Worm (Caenorhabditis elegans) whole organism, L4 larva: ENCODE results near the gene irld-21.
A peak's percentile ranks its signal among the peaks of the same experiment; 100 is the strongest.

Experiments used
- F10B5.3 ChIP-seq: sonication (generic microtip); optimal IDR thresholded peaks from 2 replicates; lab custom pipeline; 2016; ENCODE audit warnings: mild to moderate bottlenecking, missing genetic modification characterization, missing compliant biosample characterization
- F26F4.8 ChIP-seq: fragments of 200-800 bp; sonication (Bioruptor generic); conservative IDR thresholded peaks from 2 replicates; pipeline ENCODE4 v1.3.6; 2022; ENCODE audit warnings: missing genetic modification characterization, missing compliant biosample characterization
- F44E2.7 ChIP-seq: fragments of 200-800 bp; sonication (Bioruptor generic); IDR thresholded peaks from 2 replicates; pipeline ENCODE4 v2.1.2; 2022; ENCODE audit warnings: missing genetic modification characterization, missing compliant biosample characterization
- R02D3.7 ChIP-seq: fragments of 150-350 bp; sonication (generic microtip); optimal IDR thresholded peaks from 3 replicates; lab custom pipeline; 2014; ENCODE audit warnings: missing biosample characterization, missing genetic modification characterization
- T26A8.4 ChIP-seq: fragments of 200-800 bp; sonication (Bioruptor generic); IDR thresholded peaks from 2 replicates; pipeline ENCODE4 v1.3.6; 2022; ENCODE audit warnings: missing genetic modification characterization, missing compliant biosample characterization
- Y105C5A.15 ChIP-seq: fragments of 200-800 bp; sonication (Bioruptor generic); IDR thresholded peaks from 2 replicates; pipeline ENCODE4 v1.3.6; 2022; ENCODE audit warnings: missing genetic modification characterization, missing compliant biosample characterization
- Y5F2A.4 ChIP-seq: fragments of 200-800 bp; sonication (Bioruptor generic); optimal IDR thresholded peaks from 2 replicates; lab custom pipeline; 2018; ENCODE audit warnings: mild to moderate bottlenecking, missing genetic modification characterization, missing compliant biosample characterization
- Y75B8A.6 ChIP-seq: fragments of 200-800 bp; sonication (Bioruptor generic); IDR thresholded peaks from 2 replicates; pipeline ENCODE4 v1.3.6; 2022; ENCODE audit warnings: missing genetic modification reagents, missing genetic modification characterization, missing compliant biosample characterization
- ZK546.5 ChIP-seq, 2 experiments: sonication (generic microtip); optimal IDR thresholded peaks; 2 replicates each; lab custom pipeline; 2017; ENCODE audit warnings: missing biosample characterization in 2 of 2, missing genetic modification characterization in 2 of 2
- ama-1 ChIP-seq: fragments of 150-350 bp; optimal IDR thresholded peaks from 2 replicates; lab custom pipeline; 2014; ENCODE audit warnings: inconsistent platforms, mixed read lengths
- ceh-20 ChIP-seq: fragments of 200-800 bp; sonication (Bioruptor generic); IDR thresholded peaks from 2 replicates; pipeline ENCODE4 v1.3.6; 2022; ENCODE audit warnings: missing genetic modification reagents, missing genetic modification characterization, missing compliant biosample characterization
- ceh-28 ChIP-seq: fragments of 150-350 bp; optimal IDR thresholded peaks from 2 replicates; lab custom pipeline; 2014; ENCODE audit warnings: missing biosample characterization, missing genetic modification reagents, missing genetic modification characterization
- ceh-44 ChIP-seq: fragments of 200-800 bp; sonication (Bioruptor generic); IDR thresholded peaks from 2 replicates; pipeline ENCODE4 v1.3.6; 2022; ENCODE audit warnings: missing genetic modification reagents, missing genetic modification characterization, missing compliant biosample characterization
- ceh-82 ChIP-seq: sonication (generic microtip); optimal IDR thresholded peaks from 2 replicates; lab custom pipeline; 2017; ENCODE audit warnings: missing biosample characterization, missing genetic modification characterization
- dmd-8 ChIP-seq: fragments of 200-800 bp; sonication (Bioruptor generic); IDR thresholded peaks from 2 replicates; pipeline ENCODE4 v1.3.6; 2022; ENCODE audit warnings: missing genetic modification characterization, missing compliant biosample characterization
- dmd-9 ChIP-seq: fragments of 200-800 bp; sonication (Bioruptor generic); IDR thresholded peaks from 2 replicates; pipeline ENCODE4 v1.3.6; 2022; ENCODE audit warnings: missing genetic modification reagents, missing genetic modification characterization, missing compliant biosample characterization
- dpl-1 ChIP-seq: fragments of 150-350 bp; optimal IDR thresholded peaks from 2 replicates; lab custom pipeline; 2014; ENCODE audit warnings: missing biosample characterization, missing genetic modification reagents, missing genetic modification characterization
- egl-27 ChIP-seq: sonication (generic microtip); optimal IDR thresholded peaks from 3 replicates; lab custom pipeline; 2017; ENCODE audit warnings: missing biosample characterization, missing genetic modification reagents, missing genetic modification characterization
- egl-43 ChIP-seq: fragments of 200-800 bp; sonication (Bioruptor generic); IDR thresholded peaks from 2 replicates; pipeline ENCODE4 v1.3.6; 2022; ENCODE audit warnings: missing genetic modification reagents, missing genetic modification characterization, missing compliant biosample characterization
- gei-8 ChIP-seq: fragments of 200-800 bp; sonication (Bioruptor generic); optimal IDR thresholded peaks from 2 replicates; lab custom pipeline; 2018; ENCODE audit warnings: mild to moderate bottlenecking, missing genetic modification characterization, missing compliant biosample characterization
- hlh-11 ChIP-seq: fragments of 200-800 bp; sonication (Bioruptor generic); optimal IDR thresholded peaks from 2 replicates; lab custom pipeline; 2018; ENCODE audit warnings: mild to moderate bottlenecking, missing genetic modification characterization, missing compliant biosample characterization
- hlh-30 ChIP-seq: sonication (generic microtip); optimal IDR thresholded peaks from 2 replicates; lab custom pipeline; 2017; ENCODE audit warnings: antibody characterized with exemption, mild to moderate bottlenecking, missing genetic modification characterization, missing compliant biosample characterization; ENCODE audit not compliant: insufficient read depth
- jun-1 ChIP-seq: fragments of 150-350 bp; optimal IDR thresholded peaks from 2 replicates; lab custom pipeline; 2014; ENCODE audit warnings: missing biosample characterization, missing genetic modification reagents, missing genetic modification characterization
- lin-1 ChIP-seq: fragments of 200-800 bp; sonication (Bioruptor generic); IDR thresholded peaks from 2 replicates; pipeline ENCODE4 v1.3.6; 2022; ENCODE audit warnings: missing genetic modification reagents, missing genetic modification characterization, missing compliant biosample characterization
- lin-15B ChIP-seq: fragments of 150-350 bp; sonication (generic microtip); optimal IDR thresholded peaks from 3 replicates; lab custom pipeline; 2014; ENCODE audit warnings: missing biosample characterization, missing genetic modification characterization
- lin-39 ChIP-seq: fragments of 150-350 bp; optimal IDR thresholded peaks from 2 replicates; lab custom pipeline; 2014; ENCODE audit warnings: missing biosample characterization, missing genetic modification reagents, missing genetic modification characterization
- lir-3 ChIP-seq: sonication (generic microtip); optimal IDR thresholded peaks from 2 replicates; lab custom pipeline; 2016; ENCODE audit warnings: mild to moderate bottlenecking, missing genetic modification characterization, missing compliant biosample characterization
- madf-9 ChIP-seq: fragments of 200-800 bp; sonication (Bioruptor generic); conservative IDR thresholded peaks from 2 replicates; pipeline ENCODE4 v1.3.6; 2022; ENCODE audit warnings: missing genetic modification reagents, missing genetic modification characterization, missing compliant biosample characterization
- mdt-29 ChIP-seq: fragments of 200-800 bp; sonication (Bioruptor generic); IDR thresholded peaks from 2 replicates; pipeline ENCODE4 v1.3.6; 2022; ENCODE audit warnings: missing genetic modification reagents, missing genetic modification characterization, missing compliant biosample characterization
- mep-1 ChIP-seq: fragments of 150-350 bp; sonication (generic microtip); optimal IDR thresholded peaks from 3 replicates; lab custom pipeline; 2014; ENCODE audit warnings: missing biosample characterization, missing genetic modification characterization
- mxl-2 ChIP-seq: fragments of 200-800 bp; sonication (Bioruptor generic); conservative IDR thresholded peaks from 2 replicates; pipeline ENCODE4 v1.3.6; 2022; ENCODE audit warnings: missing genetic modification reagents, missing genetic modification characterization, missing compliant biosample characterization
- nhr-11 ChIP-seq: fragments of 150-350 bp; optimal IDR thresholded peaks from 2 replicates; lab custom pipeline; 2014; ENCODE audit warnings: missing biosample characterization, missing genetic modification characterization
- nhr-28 ChIP-seq: fragments of 150-350 bp; optimal IDR thresholded peaks from 2 replicates; lab custom pipeline; 2014; ENCODE audit warnings: missing biosample characterization, missing genetic modification characterization
- nhr-41 ChIP-seq: fragments of 200-800 bp; sonication (Bioruptor generic); IDR thresholded peaks from 2 replicates; pipeline ENCODE4 v1.3.6; 2022; ENCODE audit warnings: missing genetic modification reagents, missing genetic modification characterization, missing compliant biosample characterization
- nhr-6 ChIP-seq: fragments of 150-350 bp; optimal IDR thresholded peaks from 2 replicates; lab custom pipeline; 2014; ENCODE audit warnings: missing biosample characterization, missing genetic modification characterization
- nhr-76 ChIP-seq: fragments of 150-350 bp; optimal IDR thresholded peaks from 2 replicates; lab custom pipeline; 2014; ENCODE audit warnings: missing biosample characterization, missing genetic modification characterization
- nhr-77 ChIP-seq: fragments of 150-350 bp; optimal IDR thresholded peaks from 2 replicates; lab custom pipeline; 2014; ENCODE audit warnings: missing biosample characterization, missing genetic modification characterization
- pqm-1 ChIP-seq: sonication (generic microtip); optimal IDR thresholded peaks from 2 replicates; lab custom pipeline; 2017; ENCODE audit warnings: missing biosample characterization, missing genetic modification characterization
- saeg-2 ChIP-seq: fragments of 200-800 bp; sonication (Bioruptor generic); IDR thresholded peaks from 2 replicates; pipeline ENCODE4 v1.3.6; 2022; ENCODE audit warnings: missing genetic modification reagents, missing genetic modification characterization, missing compliant biosample characterization
- snpc-1.2 ChIP-seq: fragments of 200-800 bp; sonication (Bioruptor generic); IDR thresholded peaks from 2 replicates; pipeline ENCODE4 v1.3.6; 2022; ENCODE audit warnings: missing genetic modification reagents, missing genetic modification characterization, missing compliant biosample characterization
- snpc-4 ChIP-seq: fragments of 150-350 bp; optimal IDR thresholded peaks from 2 replicates; lab custom pipeline; 2014; ENCODE audit warnings: missing biosample characterization, missing genetic modification characterization
- spr-3 ChIP-seq: fragments of 200-800 bp; sonication (Bioruptor generic); optimal IDR thresholded peaks from 2 replicates; lab custom pipeline; 2018; ENCODE audit warnings: mild to moderate bottlenecking, missing genetic modification characterization, missing compliant biosample characterization
- tag-97 ChIP-seq: fragments of 200-800 bp; sonication (Bioruptor generic); IDR thresholded peaks from 2 replicates; pipeline ENCODE4 v1.3.6; 2022; ENCODE audit warnings: missing genetic modification characterization, missing compliant biosample characterization
- tra-1 ChIP-seq: fragments of 200-800 bp; sonication (Bioruptor generic); IDR thresholded peaks from 2 replicates; pipeline ENCODE4 v1.3.6; 2022; ENCODE audit warnings: missing genetic modification reagents, missing genetic modification characterization, missing compliant biosample characterization
- unc-130 ChIP-seq: sonication (generic microtip); optimal IDR thresholded peaks from 2 replicates; lab custom pipeline; 2016; ENCODE audit warnings: missing genetic modification reagents, missing genetic modification characterization, missing compliant biosample characterization
- unc-39 ChIP-seq: sonication (generic microtip); optimal IDR thresholded peaks from 2 replicates; lab custom pipeline; 2017; ENCODE audit warnings: missing biosample characterization, missing genetic modification characterization
- unc-62 ChIP-seq, 3 experiments: fragments of 150-350 bp in 1 of 3; sonication (generic microtip); optimal IDR thresholded peaks in 2 of 3; peaks in 1 of 3; 1 replicate in 1 of 3; 2 replicates in 2 of 3; lab custom pipeline; 2014 to 2017; ENCODE audit warnings: missing biosample characterization in 3 of 3, missing genetic modification characterization in 3 of 3, missing genetic modification reagents in 3 of 3, missing genotype in 1 of 3
- vab-7 ChIP-seq: fragments of 200-800 bp; sonication (Bioruptor generic); IDR thresholded peaks from 2 replicates; pipeline ENCODE4 v1.3.6; 2022; ENCODE audit warnings: missing genetic modification reagents, missing genetic modification characterization, missing compliant biosample characterization
- zfp-2 ChIP-seq: sonication (generic microtip); optimal IDR thresholded peaks from 2 replicates; lab custom pipeline; 2016; ENCODE audit warnings: mild to moderate bottlenecking, missing genetic modification characterization, missing compliant biosample characterization
- zfp-3 ChIP-seq: fragments of 200-800 bp; sonication (Bioruptor generic); conservative IDR thresholded peaks from 2 replicates; pipeline ENCODE4 v1.3.6; 2022; ENCODE audit warnings: missing genetic modification reagents, missing genetic modification characterization, missing compliant biosample characterization
- zip-11 ChIP-seq: fragments of 200-800 bp; sonication (Bioruptor generic); IDR thresholded peaks from 2 replicates; pipeline ENCODE4 v1.3.6; 2022; ENCODE audit warnings: missing genetic modification characterization, missing compliant biosample characterization
- zip-2 ChIP-seq: fragments of 150-350 bp; optimal IDR thresholded peaks from 2 replicates; lab custom pipeline; 2014; ENCODE audit warnings: missing biosample characterization, missing genetic modification characterization

irld-21 gene

ce11 chrIV:10128906-10129386 is 6.8 kb upstream of the irld-21 start, which contains the start of the genes gtbp-1 and K08F4.3 (continued):
- no peak for TF ChIP-seq unc-62 (GFP tag; optimal IDR thresholded peaks at IDR 0.05 in 1 of 2; lab: Kevin White, UChicago)
- no peak for TF ChIP-seq unc-62 (tag; optimal IDR thresholded peaks at IDR 0.05; lab: Kevin White, UChicago)
- TF ChIP-seq ceh-44 (GFP tag; lab: Robert Waterston, UW) = no peak
- no peak for TF ChIP-seq F10B5.3 (tag; lab: Kevin White, UChicago)
- peak; percentile 16 for TF ChIP-seq ama-1 (lab: Kevin White, UChicago)
- no peak for TF ChIP-seq spr-3 (GFP tag; lab: Kevin White, UChicago)
- TF ChIP-seq ceh-28 (tag; lab: Kevin White, UChicago) = no peak
- no peak for TF ChIP-seq gei-8
- TF ChIP-seq lir-3 (tag; lab: Kevin White, UChicago) = no peak
- TF ChIP-seq R02D3.7 (tag; lab: Kevin White, UChicago) = no peak
- no peak for TF ChIP-seq egl-43 (GFP tag; lab: Robert Waterston, UW)
- no peak for TF ChIP-seq T26A8.4 (GFP tag; lab: Robert Waterston, UW)
- TF ChIP-seq lin-1 (GFP tag; lab: Robert Waterston, UW) = no peak
- no peak for TF ChIP-seq saeg-2
- no peak for TF ChIP-seq nhr-76 (tag; lab: Kevin White, UChicago)
- TF ChIP-seq madf-9 (GFP tag; lab: Robert Waterston, UW) = no peak
- no peak for TF ChIP-seq Y5F2A.4 (GFP tag; lab: Kevin White, UChicago)
- TF ChIP-seq nhr-6 (tag; lab: Kevin White, UChicago) = peak; percentile 69
- no peak for TF ChIP-seq egl-27
- peak; percentile 32 for TF ChIP-seq unc-130 (GFP tag; lab: Kevin White, UChicago)
- TF ChIP-seq snpc-4 (tag; lab: Kevin White, UChicago) = no peak
- peak; percentile 90 for TF ChIP-seq dpl-1 (GFP tag; lab: Kevin White, UChicago)
- TF ChIP-seq nhr-77 = peak; percentile 66
- TF ChIP-seq tag-97 = no peak
- no peak for TF ChIP-seq unc-39
- TF ChIP-seq zfp-3 (GFP tag; lab: Robert Waterston, UW) = no peak
- no peak for TF ChIP-seq mdt-29 (GFP tag; lab: Robert Waterston, UW)
- no peak for TF ChIP-seq pqm-1 (tag; lab: Kevin White, UChicago)
- TF ChIP-seq zip-11 (GFP tag; lab: Robert Waterston, UW) = no peak
- TF ChIP-seq F26F4.8 = no peak
- TF ChIP-seq nhr-11 (tag; lab: Kevin White, UChicago) = peak; percentile 60
- TF ChIP-seq lin-39 (tag; lab: Kevin White, UChicago) = no peak
- TF ChIP-seq snpc-1.2 (GFP tag; lab: Robert Waterston, UW) = no peak
- TF ChIP-seq mxl-2 (GFP tag; lab: Robert Waterston, UW) = no peak
- TF ChIP-seq F44E2.7 (GFP tag; lab: Robert Waterston, UW) = no peak
- TF ChIP-seq nhr-41 (GFP tag; lab: Robert Waterston, UW) = no peak
- no peak for TF ChIP-seq hlh-11
- peak in 1 of 2 experiments; percentile 85 for TF ChIP-seq ZK546.5 (tag; optimal IDR thresholded peaks at IDR 0.05; lab: Kevin White, UChicago)
- no peak for TF ChIP-seq nhr-28 (tag; lab: Kevin White, UChicago)
- TF ChIP-seq lin-15B = no peak
- no peak for TF ChIP-seq tra-1 (GFP tag; lab: Robert Waterston, UW)
- 0 out of 2 replicates have a peak, but pooled peaks have one; percentile 22 for TF ChIP-seq ceh-20 (GFP tag; lab: Robert Waterston, UW)
- TF ChIP-seq zip-2 (tag; lab: Kevin White, UChicago) = no peak
- TF ChIP-seq ceh-82 (tag; lab: Kevin White, UChicago) = no peak
- TF ChIP-seq vab-7 (GFP tag; lab: Robert Waterston, UW) = no peak; the same call in 1 of the 2 replicates
- no peak for TF ChIP-seq Y75B8A.6 (GFP tag; lab: Robert Waterston, UW)
- peak; percentile 72 for TF ChIP-seq zfp-2 (tag; lab: Kevin White, UChicago)
- no peak for TF ChIP-seq hlh-30 (tag; lab: Kevin White, UChicago)
- TF ChIP-seq jun-1 (tag; lab: Kevin White, UChicago) = no peak
- no peak for TF ChIP-seq dmd-9 (GFP tag; lab: Robert Waterston, UW)
- no peak for TF ChIP-seq Y105C5A.15 (GFP tag; lab: Robert Waterston, UW)
- no peak for TF ChIP-seq dmd-8 (GFP tag; lab: Robert Waterston, UW)
- TF ChIP-seq mep-1 (tag; lab: Kevin White, UChicago) = no peak
- TF ChIP-seq, all 104 proteins: peak for 15
